Worm (Caenorhabditis elegans): ENCODE measurements around the gene F22E5.11.
A peak's percentile ranks its signal among the peaks of the same experiment; 100 is the strongest.
"Not testable (repeated sequence)": the region's sequence is repeated elsewhere in the genome, so short reads cannot be mapped to it uniquely, and the experiment has no call there.

F22E5.11 gene

DNA sequence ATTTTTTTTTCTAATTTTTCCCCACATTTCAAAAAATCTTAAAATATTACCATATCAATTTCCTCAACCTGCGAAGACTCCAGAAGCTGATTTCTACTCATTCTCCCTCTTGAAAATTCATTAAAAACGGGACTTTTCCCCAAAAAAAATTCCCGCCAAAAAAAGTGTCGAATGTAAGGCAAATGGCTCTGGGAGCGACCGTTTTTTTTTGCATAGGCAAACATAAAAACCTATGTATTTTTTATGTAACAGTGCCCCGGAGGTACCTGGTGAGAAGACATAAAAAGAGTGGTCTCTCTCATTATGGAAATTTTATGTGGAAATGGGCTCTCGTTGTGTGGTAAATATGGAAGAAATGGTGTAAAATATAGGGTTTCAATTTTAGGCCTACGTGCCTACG, 39.8 kb upstream of the F22E5.11 start, which contains the start of gene ceh-87:
Gene ceh-87, minus strand, starts transcription at position 101 of the 400 bp plus-strand sequence.
- no peak for TF ChIP-seq ces-1 (GFP tag; optimal IDR thresholded peaks at IDR 0.05)
- no peak for TF ChIP-seq snpc-4 (tag; optimal IDR thresholded peaks at IDR 0.05)
- TF ChIP-seq efl-1 (optimal IDR thresholded peaks at IDR 0.05), result no peak
- no peak for TF ChIP-seq efl-1 (GFP tag; optimal IDR thresholded peaks at IDR 0.05 in 1 of 2)
- no peak for TF ChIP-seq unc-62 (GFP tag; optimal IDR thresholded peaks at IDR 0.05)
- no peak for TF ChIP-seq nhr-77 (tag; optimal IDR thresholded peaks at IDR 0.05)
- no peak for TF ChIP-seq snu-23 (GFP tag; optimal IDR thresholded peaks at IDR 0.05)
- no peak for TF ChIP-seq mef-2 (tag; optimal IDR thresholded peaks at IDR 0.05)
- TF ChIP-seq rnt-1 (tag; optimal IDR thresholded peaks at IDR 0.05), result no peak

- TF ChIP-seq hlh-17 (GFP tag; optimal IDR thresholded peaks at IDR 0.05; ENCODE audit: borderline replicate concordance), result no peak
- TF ChIP-seq elt-2 (tag; optimal IDR thresholded peaks at IDR 0.05), result no peak
- no peak for TF ChIP-seq ceh-8 (GFP tag; optimal IDR thresholded peaks at IDR 0.05)
- TF ChIP-seq ceh-88 (GFP tag; IDR thresholded peaks at IDR 0.05), result no peak
- TF ChIP-seq fkh-10 (GFP tag; optimal IDR thresholded peaks at IDR 0.05), result no peak
- TF ChIP-seq xbp-1 (tag; optimal IDR thresholded peaks at IDR 0.05), result no peak
- no peak for TF ChIP-seq nhr-19 (GFP tag; conservative IDR thresholded peaks at IDR 0.05)
- TF ChIP-seq isw-1 (GFP tag; IDR thresholded peaks at IDR 0.05), result no peak
- no peak for TF ChIP-seq hlh-4 (tag; optimal IDR thresholded peaks at IDR 0.05)
- no peak for TF ChIP-seq mep-1 (tag; optimal IDR thresholded peaks at IDR 0.05)
- TF ChIP-seq nhr-77 (tag; optimal IDR thresholded peaks at IDR 0.05), result no peak
- TF ChIP-seq pax-3 (tag; optimal IDR thresholded peaks at IDR 0.05), result no peak
- no peak for TF ChIP-seq C16A3.4 (tag; optimal IDR thresholded peaks at IDR 0.05)
- no peak for TF ChIP-seq dpl-1 (GFP tag; optimal IDR thresholded peaks at IDR 0.05)
- no peak for TF ChIP-seq pag-3 (tag; optimal IDR thresholded peaks at IDR 0.05; ENCODE audit: borderline replicate concordance, insufficient read depth)
- no peak for TF ChIP-seq tlp-1 (tag; optimal IDR thresholded peaks at IDR 0.05)
Measured at ce11 chrII:2681118-2681517, 36.7 kb upstream of the F22E5.11 start, which contains the start of gene F34D6.1. F34D6.1 (minus strand) TSS chrII:2681218.

ce11 chrII:2677534-2678168, 33.3 kb upstream of the F22E5.11 start, which contains the start of gene F22E5.17:
F22E5.17 (plus strand) TSS chrII:2678041.
- no peak for TF ChIP-seq swsn-7 (tag; optimal IDR thresholded peaks at IDR 0.05)
- peak; percentile 76 for TF ChIP-seq tlp-1 (tag; optimal IDR thresholded peaks at IDR 0.05)
- no peak for TF ChIP-seq hlh-17 (GFP tag; optimal IDR thresholded peaks at IDR 0.05; ENCODE audit: borderline replicate concordance)
- TF ChIP-seq efl-3 (GFP tag; optimal IDR thresholded peaks at IDR 0.05), result no peak
- no peak for TF ChIP-seq unc-62 (GFP tag; optimal IDR thresholded peaks at IDR 0.05)
- peak in 1 of 2 experiments; percentile 10 for TF ChIP-seq lin-35 (GFP tag; optimal IDR thresholded peaks at IDR 0.05)
- no peak for TF ChIP-seq aha-1 (tag; optimal IDR thresholded peaks at IDR 0.05)
- TF ChIP-seq lin-13 (GFP tag; optimal IDR thresholded peaks at IDR 0.05), result no peak
- no peak for TF ChIP-seq Y116A8C.19 (tag; optimal IDR thresholded peaks at IDR 0.05; ENCODE audit: borderline replicate concordance)
- TF ChIP-seq nhr-77 (tag; optimal IDR thresholded peaks at IDR 0.05), result no peak
- TF ChIP-seq elt-2 (tag; optimal IDR thresholded peaks at IDR 0.05), result peak; percentile 93
- no peak for TF ChIP-seq aly-2 (tag; optimal IDR thresholded peaks at IDR 0.05)
- TF ChIP-seq pqm-1 (tag; optimal IDR thresholded peaks at IDR 0.05), result peak; percentile 69
- no peak for TF ChIP-seq rnt-1 (tag; optimal IDR thresholded peaks at IDR 0.05)
- no peak for TF ChIP-seq fkh-4 (tag; optimal IDR thresholded peaks at IDR 0.05; ENCODE audit: borderline replicate concordance)
- TF ChIP-seq egl-13 (tag; optimal IDR thresholded peaks at IDR 0.05), result no peak

- TF ChIP-seq fkh-8, hlh-4, swsn-7 (tag; optimal IDR thresholded peaks at IDR 0.05): not testable (repeated sequence)
Measured at ce11 chrII:2673534-2673933, 29.1 kb upstream of the F22E5.11 start, which contains the start of the genes F22E5.20 and F22E5.1. F22E5.20 (minus strand) TSS chrII:2673634. F22E5.1 (plus strand) TSS chrII:2673775.
